Worm (Caenorhabditis elegans): Measurements from ENCODE around the gene srd-32.

- TF ChIP-seq tab-1 (GFP tag; IDR thresholded peaks at IDR 0.05), result no peak
- no peak for TF ChIP-seq flt-1 (GFP tag; IDR thresholded peaks at IDR 0.05)
- TF ChIP-seq T22C8.4 (GFP tag; IDR thresholded peaks at IDR 0.05), result no peak
- TF ChIP-seq cog-1 (tag; optimal IDR thresholded peaks at IDR 0.05), result no peak
- no peak for TF ChIP-seq ztf-23 (GFP tag; IDR thresholded peaks at IDR 0.05)
- TF ChIP-seq med-1 (GFP tag; optimal IDR thresholded peaks at IDR 0.05; ENCODE audit: insufficient read depth), result no peak
- TF ChIP-seq ref-1 (GFP tag; conservative IDR thresholded peaks at IDR 0.05), result no peak
Measured at ce11 chrV:4842544-4842943, 22.9 kb upstream of the srd-32 start, which contains the start of the genes cwp-2 and cwp-3.
